Fruit fly (Drosophila melanogaster) whole organism, embryonic: Measurements from ENCODE around the gene srl.
A peak's percentile ranks its signal among the peaks of the same experiment; 100 is the strongest.

Source experiments
- Bgb ChIP-seq: fragments of 200-800 bp; sonication (Bioruptor generic); IDR thresholded peaks from 2 replicates; pipeline ENCODE4 v1.3.6; 2022; ENCODE audit warnings: missing biosample characterization, missing genetic modification characterization; ENCODE audit not compliant: partially characterized antibody
- Blimp-1 ChIP-seq: fragments of 200-800 bp; sonication (Bioruptor generic); optimal IDR thresholded peaks from 3 replicates; lab custom pipeline; 2018; ENCODE audit warnings: missing biosample characterization, missing genetic modification characterization, mild to moderate bottlenecking, moderate library complexity, missing genetic modification reagents
- CG11093 ChIP-seq: fragments of 200-800 bp; sonication (Bioruptor generic); IDR thresholded peaks from 3 replicates; pipeline ENCODE4 v1.3.6; 2022; ENCODE audit warnings: missing biosample characterization, missing genetic modification characterization
- CG11696 ChIP-seq: fragments of 200-800 bp; sonication (Bioruptor generic); IDR thresholded peaks from 2 replicates; pipeline ENCODE4 v1.3.6; 2022; ENCODE audit warnings: missing biosample characterization, missing genetic modification characterization
- CG12155 ChIP-seq: fragments of 200-800 bp; sonication (Bioruptor generic); optimal IDR thresholded peaks from 3 replicates; lab custom pipeline; 2016; ENCODE audit warnings: missing biosample characterization, missing genetic modification characterization
- CG12391 ChIP-seq: fragments of 200-800 bp; sonication (Bioruptor generic); optimal IDR thresholded peaks from 3 replicates; lab custom pipeline; 2018; ENCODE audit warnings: missing biosample characterization, mild to moderate bottlenecking, missing genetic modification characterization, moderate library complexity
- CG13123 ChIP-seq: fragments of 200-800 bp; sonication (Bioruptor generic); optimal IDR thresholded peaks from 2 replicates; lab custom pipeline; 2016; ENCODE audit warnings: missing biosample characterization, missing genetic modification characterization
- CG14667 ChIP-seq: fragments of 200-800 bp; sonication (Bioruptor generic); IDR thresholded peaks from 2 replicates; pipeline ENCODE4 v1.3.6; 2022; ENCODE audit warnings: missing biosample characterization, missing genetic modification characterization
- CG1529 ChIP-seq: fragments of 200-800 bp; sonication (Bioruptor generic); optimal IDR thresholded peaks from 3 replicates; lab custom pipeline; 2018; ENCODE audit warnings: missing biosample characterization, missing genetic modification characterization
- CG15514 ChIP-seq: fragments of 200-800 bp; sonication (Bioruptor generic); optimal IDR thresholded peaks from 3 replicates; lab custom pipeline; 2017; ENCODE audit warnings: missing biosample characterization, missing genetic modification characterization, mild to moderate bottlenecking, moderate library complexity, missing genetic modification reagents
- CG17612 ChIP-seq: fragments of 200-800 bp; sonication (Bioruptor generic); IDR thresholded peaks from 2 replicates; pipeline ENCODE4 v1.3.6; 2022; ENCODE audit warnings: missing biosample characterization, missing genetic modification characterization
- CG18599 ChIP-seq: fragments of 200-800 bp; sonication (Bioruptor generic); optimal IDR thresholded peaks from 3 replicates; lab custom pipeline; 2017; ENCODE audit warnings: missing biosample characterization, missing genetic modification characterization, mild to moderate bottlenecking, moderate library complexity, missing genetic modification reagents
- CG32772 ChIP-seq: fragments of 200-800 bp; sonication (Bioruptor generic); IDR thresholded peaks from 2 replicates; pipeline ENCODE4 v1.3.6; 2022; ENCODE audit warnings: missing biosample characterization, missing genetic modification characterization
- CG4360 ChIP-seq: fragments of 200-800 bp; sonication (Bioruptor generic); IDR thresholded peaks from 2 replicates; pipeline ENCODE4 v1.3.6; 2022; ENCODE audit warnings: missing biosample characterization, missing genetic modification characterization
- CG8290 ChIP-seq, 3 experiments: fragments of 200-800 bp; sonication (Bioruptor generic); optimal IDR thresholded peaks; 2 replicates each; lab custom pipeline; 2016 to 2019; ENCODE audit warnings: missing biosample characterization in 3 of 3, missing genetic modification characterization in 3 of 3, mild to moderate bottlenecking in 2 of 3, moderate library complexity in 1 of 3
- CG9932 ChIP-seq: fragments of 200-800 bp; sonication (Bioruptor generic); IDR thresholded peaks from 2 replicates; pipeline ENCODE4 v1.3.6; 2022; ENCODE audit warnings: missing biosample characterization, missing genetic modification characterization
- Dad ChIP-seq: fragments of 200-800 bp; sonication (Bioruptor generic); optimal IDR thresholded peaks from 3 replicates; lab custom pipeline; 2016; ENCODE audit warnings: missing biosample characterization, missing genetic modification characterization
- Doc2 ChIP-seq: fragments of 200-800 bp; sonication (Bioruptor generic); IDR thresholded peaks from 2 replicates; pipeline ENCODE4 v1.3.6; 2022; ENCODE audit warnings: missing biosample characterization, missing genetic modification characterization
- Doc3 ChIP-seq: fragments of 200-800 bp; sonication (Bioruptor generic); IDR thresholded peaks from 3 replicates; pipeline ENCODE4 v1.3.6; 2022; ENCODE audit warnings: missing biosample characterization, missing genetic modification characterization; ENCODE audit not compliant: partially characterized antibody
- Ets65A ChIP-seq: fragments of 200-800 bp; sonication (Bioruptor generic); peaks from one replicate; lab custom pipeline; 2016; ENCODE audit warnings: missing biosample characterization, missing genetic modification characterization
- Gug ChIP-seq: fragments of 200-800 bp; sonication (Bioruptor generic); IDR thresholded peaks from 4 replicates; pipeline ENCODE4 v1.3.6; 2022; ENCODE audit warnings: missing biosample characterization, missing genetic modification characterization
- Hand ChIP-seq: fragments of 200-800 bp; sonication (Bioruptor generic); optimal IDR thresholded peaks from 2 replicates; lab custom pipeline; 2017; ENCODE audit warnings: mild to moderate bottlenecking, missing biosample characterization, missing genetic modification reagents, missing genetic modification characterization
- Lhr ChIP-seq: fragments of 200-800 bp; sonication (Bioruptor generic); optimal IDR thresholded peaks from 3 replicates; lab custom pipeline; 2017; ENCODE audit warnings: mild to moderate bottlenecking, missing biosample characterization, missing genetic modification reagents, missing genetic modification characterization
- MTF-1 ChIP-seq: fragments of 200-800 bp; sonication (Bioruptor generic); optimal IDR thresholded peaks from 2 replicates; lab custom pipeline; 2018; ENCODE audit warnings: missing biosample characterization, mild to moderate bottlenecking, missing genetic modification characterization, borderline replicate concordance
- Meics ChIP-seq: fragments of 200-800 bp; sonication (Bioruptor generic); optimal IDR thresholded peaks from 2 replicates; lab custom pipeline; 2017; ENCODE audit warnings: missing biosample characterization, mild to moderate bottlenecking, missing genetic modification characterization
- Poxn ChIP-seq: fragments of 200-800 bp; sonication (Bioruptor generic); IDR thresholded peaks from 2 replicates; pipeline ENCODE4 v1.3.6; 2022; ENCODE audit warnings: missing biosample characterization, missing genetic modification characterization
- Scr ChIP-seq: fragments of 200-800 bp; sonication (Bioruptor generic); IDR thresholded peaks from 2 replicates; pipeline ENCODE4 v1.3.6; 2022; ENCODE audit warnings: missing biosample characterization, missing genetic modification characterization; ENCODE audit not compliant: partially characterized antibody
- Side ChIP-seq: fragments of 200-800 bp; sonication (Bioruptor generic); optimal IDR thresholded peaks from 2 replicates; lab custom pipeline; 2016; ENCODE audit warnings: missing biosample characterization, missing genetic modification characterization
- Usf ChIP-seq: fragments of 200-800 bp; sonication (Bioruptor generic); optimal IDR thresholded peaks from 2 replicates; lab custom pipeline; 2017; ENCODE audit warnings: missing genotype, missing biosample characterization, missing genetic modification characterization
- abd-A ChIP-seq: fragments of 200-800 bp; sonication (Bioruptor generic); optimal IDR thresholded peaks from 3 replicates; lab custom pipeline; 2019; ENCODE audit warnings: missing biosample characterization, mild to moderate bottlenecking, missing genetic modification characterization, moderate library complexity
- bcd ChIP-seq: fragments of 200-800 bp; sonication (Bioruptor generic); optimal IDR thresholded peaks from 2 replicates; lab custom pipeline; 2017; ENCODE audit warnings: missing biosample characterization, mild to moderate bottlenecking, missing genetic modification characterization
- br ChIP-seq: fragments of >200 bp; optimal IDR thresholded peaks from 2 replicates; lab custom pipeline; 2017
- crc ChIP-seq: fragments of 200-800 bp; sonication (Bioruptor generic); optimal IDR thresholded peaks from 2 replicates; lab custom pipeline; 2016; ENCODE audit warnings: missing biosample characterization, missing genetic modification characterization
- emc ChIP-seq: fragments of 200-800 bp; sonication (Bioruptor generic); optimal IDR thresholded peaks from 2 replicates; lab custom pipeline; 2016; ENCODE audit warnings: missing biosample characterization, missing genetic modification characterization
- exex ChIP-seq: fragments of 200-800 bp; sonication (Bioruptor generic); optimal IDR thresholded peaks from 4 replicates; lab custom pipeline; 2018; ENCODE audit warnings: missing biosample characterization, mild to moderate bottlenecking, missing genetic modification characterization, moderate library complexity
- grn ChIP-seq: fragments of 200-800 bp; sonication (Bioruptor generic); optimal IDR thresholded peaks from 3 replicates; lab custom pipeline; 2017; ENCODE audit warnings: missing biosample characterization, missing genetic modification characterization
- ind ChIP-seq: fragments of 200-800 bp; sonication (Bioruptor generic); optimal IDR thresholded peaks from 3 replicates; lab custom pipeline; 2016; ENCODE audit warnings: missing biosample characterization, missing genetic modification characterization
- lab ChIP-seq: fragments of 200-800 bp; sonication (Bioruptor generic); optimal IDR thresholded peaks from 3 replicates; lab custom pipeline; 2017; ENCODE audit warnings: missing biosample characterization, missing genetic modification characterization, mild to moderate bottlenecking, moderate library complexity, missing genetic modification reagents
- lmd ChIP-seq: fragments of 200-800 bp; sonication (Bioruptor generic); IDR thresholded peaks from 2 replicates; pipeline ENCODE4 v1.3.6; 2022; ENCODE audit warnings: missing biosample characterization, missing genetic modification characterization
- nom ChIP-seq: fragments of 200-800 bp; sonication (Bioruptor generic); optimal IDR thresholded peaks from 2 replicates; lab custom pipeline; 2017; ENCODE audit warnings: missing biosample characterization, missing genetic modification characterization, mild to moderate bottlenecking, moderate library complexity, missing genetic modification reagents
- odd ChIP-seq: fragments of 200-800 bp; sonication (Bioruptor generic); optimal IDR thresholded peaks from 2 replicates; lab custom pipeline; 2017; ENCODE audit warnings: missing biosample characterization, mild to moderate bottlenecking, missing genetic modification characterization
- pan ChIP-seq, 4 experiments: fragments of >200 bp in 3 of 4; fragments of 200-800 bp in 1 of 4; sonication (Bioruptor generic) in 1 of 4; optimal IDR thresholded peaks in 3 of 4; IDR thresholded peaks in 1 of 4; 2 replicates each; pipeline versions ENCODE4 v1.3.6 to Lab custom; 2017 to 2022; ENCODE audit warnings: missing biosample characterization in 2 of 4, missing genetic modification characterization in 2 of 4, mixed read lengths in 1 of 4
- pho ChIP-seq: fragments of 200-800 bp; sonication (Bioruptor generic); optimal IDR thresholded peaks from 2 replicates; lab custom pipeline; 2016; ENCODE audit warnings: missing biosample characterization, missing genetic modification characterization
- phol ChIP-seq: fragments of 200-800 bp; sonication (Bioruptor generic); optimal IDR thresholded peaks from 3 replicates; lab custom pipeline; 2018; ENCODE audit warnings: missing biosample characterization, mild to moderate bottlenecking, missing genetic modification characterization, moderate library complexity
- ssp ChIP-seq: fragments of 200-800 bp; sonication (Bioruptor generic); IDR thresholded peaks from 2 replicates; pipeline ENCODE4 v1.3.6; 2022; ENCODE audit warnings: missing biosample characterization, missing genetic modification characterization
- sug ChIP-seq: fragments of 200-800 bp; optimal IDR thresholded peaks from 2 replicates; lab custom pipeline; 2019; ENCODE audit warnings: missing biosample characterization, mild to moderate bottlenecking, missing genetic modification characterization, moderate library complexity
- ttk ChIP-seq: fragments of 200-800 bp; sonication (Bioruptor generic); IDR thresholded peaks from 2 replicates; pipeline ENCODE4 v2.1.2; 2022; ENCODE audit warnings: missing biosample characterization, missing genetic modification characterization
- unc-4 ChIP-seq: fragments of 200-800 bp; sonication (Bioruptor generic); IDR thresholded peaks from 2 replicates; pipeline ENCODE4 v1.3.6; 2022; ENCODE audit warnings: missing biosample characterization, missing genetic modification characterization; ENCODE audit not compliant: partially characterized antibody

The srl gene

DNA sequence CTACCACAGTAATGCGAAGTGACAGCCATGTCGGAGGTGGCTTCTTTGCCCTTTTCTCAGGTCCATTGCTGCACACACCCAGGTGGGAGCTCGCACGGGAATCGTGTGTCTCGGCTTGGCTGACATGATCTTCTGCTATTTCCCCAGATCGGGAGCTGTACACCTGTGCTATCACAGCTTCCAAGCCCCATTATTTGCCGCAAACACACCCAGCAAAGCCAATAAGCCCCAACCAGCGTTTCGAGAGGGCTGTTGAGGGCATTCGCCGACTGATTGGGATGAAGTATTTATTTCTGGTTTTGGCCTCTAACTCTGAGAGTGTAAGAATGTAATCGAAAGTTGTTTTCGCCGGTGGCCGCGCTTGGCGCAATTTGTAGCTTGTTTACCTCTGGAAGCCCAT, 28.5 kb upstream of the srl start (continued):
- TF ChIP-seq br: no peak
- peak; percentile 41 for TF ChIP-seq lab (GFP tag; lab: Kevin White, UChicago)
- TF ChIP-seq Blimp-1: peak; percentile 30
- no peak for TF ChIP-seq grn (GFP tag; lab: Kevin White, UChicago)
- no peak for TF ChIP-seq pan (optimal IDR thresholded peaks at IDR 0.05; lab: Kevin White, UChicago)
- no peak for TF ChIP-seq pan (GFP tag; optimal IDR thresholded peaks at IDR 0.05 in 1 of 2, IDR thresholded peaks at IDR 0.05 in 1 of 2)
- TF ChIP-seq bcd (GFP tag; lab: Kevin White, UChicago): no peak
- peak; percentile 22 for TF ChIP-seq CG15514
- TF ChIP-seq unc-4 (GFP tag; lab: Robert Waterston, UW): no peak
- TF ChIP-seq Poxn: no peak
- TF ChIP-seq CG17612 (GFP tag; lab: Robert Waterston, UW): no peak
- no peak for TF ChIP-seq CG12391 (tag; lab: Kevin White, UChicago)
- peak; percentile 81 for TF ChIP-seq Ets65A (GFP tag; lab: Kevin White, UChicago)
- no peak for TF ChIP-seq Meics (GFP tag; lab: Kevin White, UChicago)
- no peak for TF ChIP-seq CG32772 (GFP tag; lab: Robert Waterston, UW)
- TF ChIP-seq CG4360 (GFP tag; lab: Robert Waterston, UW): no peak
- no peak for TF ChIP-seq Doc2
- TF ChIP-seq ttk (GFP tag; lab: Robert Waterston, UW): no peak
- TF ChIP-seq Usf (GFP tag; lab: Kevin White, UChicago): no peak
- no peak for TF ChIP-seq phol (tag; lab: Kevin White, UChicago)
- no peak for TF ChIP-seq Side (GFP tag; lab: Kevin White, UChicago)
- no peak for TF ChIP-seq Doc3 (GFP tag; lab: Robert Waterston, UW)
- TF ChIP-seq crc (GFP tag; lab: Kevin White, UChicago): no peak
- TF ChIP-seq CG11093 (GFP tag; lab: Robert Waterston, UW): no peak

- TF ChIP-seq Scr (GFP tag; lab: Robert Waterston, UW) (0 out of 2 replicates have a peak, but pooled peaks have one; percentile 47), Lhr (GFP tag; lab: Kevin White, UChicago) (peak; percentile 34), Dad (peak; percentile 37), CG9932 (GFP tag; lab: Robert Waterston, UW) (no peak), CG12155 (GFP tag; lab: Kevin White, UChicago) (no peak), emc (GFP tag; lab: Kevin White, UChicago) (no peak), sug (peak; percentile 58), abd-A (tag; lab: Kevin White, UChicago) (peak; percentile 81), ssp (GFP tag; lab: Robert Waterston, UW) (no peak), Bgb (GFP tag; lab: Robert Waterston, UW) (peak; percentile 47; the same call in 1 of the 2 replicates), lmd (no peak), CG11696 (GFP tag; lab: Robert Waterston, UW) (0 out of 2 replicates have a peak, but pooled peaks have one; percentile 46), CG13123 (GFP tag; lab: Kevin White, UChicago) (no peak), MTF-1 (GFP tag; lab: Kevin White, UChicago) (no peak), nom (GFP tag; lab: Kevin White, UChicago) (peak; percentile 76), pho (GFP tag; lab: Kevin White, UChicago) (no peak), exex (tag; lab: Kevin White, UChicago) (no peak), CG18599 (peak; percentile 57), CG1529 (GFP tag; lab: Kevin White, UChicago) (no peak), CG14667 (no peak), Gug (GFP tag; lab: Robert Waterston, UW) (no peak), CG8290 (GFP tag; optimal IDR thresholded peaks at IDR 0.05; lab: Kevin White, UChicago) (peak; percentile 29), CG8290 (tag; optimal IDR thresholded peaks at IDR 0.05; lab: Kevin White, UChicago) (peak; percentile 45 to 60), odd (GFP tag; lab: Kevin White, UChicago) (no peak), Usf (GFP tag; lab: Kevin White, UChicago) (no peak), ind (GFP tag; lab: Kevin White, UChicago) (no peak), Hand (GFP tag; lab: Kevin White, UChicago) (peak; percentile 61)
Measured at dm6 chr3R:4453213-4453956, 24.2 kb upstream of the srl start.
